Worm (Caenorhabditis elegans): ENCODE results near the gene K02E2.1.

ce11 chrV:20317442-20317841, 33.9 kb upstream of the K02E2.1 start, which contains the start of gene Y113G7C.1:
- TF ChIP-seq D2030.7 (GFP tag; IDR thresholded peaks at IDR 0.05) (no peak), Y95B8A.8 (GFP tag; IDR thresholded peaks at IDR 0.05) (no peak), nhr-27 (tag; optimal IDR thresholded peaks at IDR 0.05) (no peak), repo-1 (tag; optimal IDR thresholded peaks at IDR 0.05) (no peak), ceh-100 (GFP tag; IDR thresholded peaks at IDR 0.05) (no peak), nfya-1 (tag; optimal IDR thresholded peaks at IDR 0.05; ENCODE audit: borderline replicate concordance, insufficient read depth) (no peak), ekl-4 (GFP tag; IDR thresholded peaks at IDR 0.05) (no peak), Y79H2A.3 (GFP tag; conservative IDR thresholded peaks at IDR 0.05) (no peak), him-1 (tag; optimal IDR thresholded peaks at IDR 0.05) (no peak), atf-7 (tag; optimal IDR thresholded peaks at IDR 0.05) (no peak), rcor-1 (GFP tag; IDR thresholded peaks at IDR 0.05) (no peak), pbrm-1 (GFP tag; IDR thresholded peaks at IDR 0.05) (no peak), snpc-4 (GFP tag; optimal IDR thresholded peaks at IDR 0.05) (no peak), snpc-4 (tag; optimal IDR thresholded peaks at IDR 0.05) (no peak), zfh-2 (GFP tag; conservative IDR thresholded peaks at IDR 0.05) (no peak)

Measured in whole organism, young adult.